Fruit fly (Drosophila melanogaster): ENCODE measurements around the gene CG40298.
"Not testable (repeated sequence)": the region's sequence is repeated elsewhere in the genome, so short reads cannot be mapped to it uniquely, and the experiment has no call there.

Gene CG40298

dm6 chr3L:23726261-23726879 is at the start of gene CG40298:
CG40298 (plus strand) TSS chr3L:23726829.
- TF ChIP-seq dac (GFP tag; optimal IDR thresholded peaks at IDR 0.05) (no peak), net (GFP tag; optimal IDR thresholded peaks at IDR 0.05) (no peak), fkh (GFP tag; optimal IDR thresholded peaks at IDR 0.05) (no peak), CG3032 (tag; optimal IDR thresholded peaks at IDR 0.05) (no peak), CG11294 (GFP tag; IDR thresholded peaks at IDR 0.05) (no peak), CG32006 (GFP tag; optimal IDR thresholded peaks at IDR 0.05) (no peak), Hr39 (GFP tag; optimal IDR thresholded peaks at IDR 0.05) (no peak), CG1621 (tag; optimal IDR thresholded peaks at IDR 0.05) (no peak), topi (GFP tag; optimal IDR thresholded peaks at IDR 0.05) (no peak), CG9139 (GFP tag; optimal IDR thresholded peaks at IDR 0.05) (no peak), esn (GFP tag; optimal IDR thresholded peaks at IDR 0.05) (no peak), vri (GFP tag; optimal IDR thresholded peaks at IDR 0.05) (no peak), salr (GFP tag; optimal IDR thresholded peaks at IDR 0.05) (no peak), Smox (GFP tag; optimal IDR thresholded peaks at IDR 0.05) (no peak), CG4318 (GFP tag; optimal IDR thresholded peaks at IDR 0.05) (no peak), lz (GFP tag; optimal IDR thresholded peaks at IDR 0.05) (no peak), achi (GFP tag; optimal IDR thresholded peaks at IDR 0.05) (no peak), Hr4 (GFP tag; optimal IDR thresholded peaks at IDR 0.05) (no peak), Met (GFP tag; optimal IDR thresholded peaks at IDR 0.05) (no peak), Ets21C (GFP tag; optimal IDR thresholded peaks at IDR 0.05) (no peak)

dm6 chr3L:23686170-23686569 is 40.5 kb upstream of the CG40298 start:
- no peak for TF ChIP-seq Eip93F (GFP tag; optimal IDR thresholded peaks at IDR 0.05)
- TF ChIP-seq CG8632 (GFP tag; optimal IDR thresholded peaks at IDR 0.05), result no peak

- no peak for TF ChIP-seq fkh (GFP tag; optimal IDR thresholded peaks at IDR 0.05)
- TF ChIP-seq svp (GFP tag), result peak; percentile 17
These were observed 36.8 kb upstream of the CG40298 start for dm6 chr3L:23689807-23690206.

- TF ChIP-seq acj6 (GFP tag; optimal IDR thresholded peaks at IDR 0.05) (no peak), Hr39 (GFP tag; optimal IDR thresholded peaks at IDR 0.05) (peak; percentile 19)
These were observed 11.9 kb upstream of the CG40298 start, which contains the start of gene Spf30 for dm6 chr3L:23714772-23715171. Spf30 (plus strand) TSS chr3L:23715023.

- TF ChIP-seq net (GFP tag; optimal IDR thresholded peaks at IDR 0.05); OdsH (GFP tag; optimal IDR thresholded peaks at IDR 0.05); CG11294 (GFP tag; IDR thresholded peaks at IDR 0.05): not testable (repeated sequence)
These were observed 11.0 kb downstream of the CG40298 start, which contains the start of gene CG17698 for dm6 chr3L:23737660-23738059. CG17698 (plus strand) TSS chr3L:23737960.

- TF ChIP-seq lz (GFP tag; optimal IDR thresholded peaks at IDR 0.05) (no peak), CG31627 (GFP tag; optimal IDR thresholded peaks at IDR 0.05) (no peak), CG32006 (GFP tag; optimal IDR thresholded peaks at IDR 0.05) (no peak), vri (GFP tag; optimal IDR thresholded peaks at IDR 0.05) (no peak), CG9139 (GFP tag; optimal IDR thresholded peaks at IDR 0.05) (no peak), CG11902 (GFP tag; optimal IDR thresholded peaks at IDR 0.05) (no peak), Smox (GFP tag; optimal IDR thresholded peaks at IDR 0.05) (no peak), net (GFP tag; optimal IDR thresholded peaks at IDR 0.05) (no peak), dsx (GFP tag; optimal IDR thresholded peaks at IDR 0.05; ENCODE audit: poor library complexity, severe bottlenecking) (no peak), Blimp-1 (GFP tag; optimal IDR thresholded peaks at IDR 0.05) (no peak), Eip93F (GFP tag; optimal IDR thresholded peaks at IDR 0.05) (no peak), CG11762 (GFP tag; optimal IDR thresholded peaks at IDR 0.05; ENCODE audit: insufficient read depth) (no peak), svp (GFP tag) (no peak), achi (GFP tag; optimal IDR thresholded peaks at IDR 0.05) (no peak), acj6 (GFP tag; optimal IDR thresholded peaks at IDR 0.05) (no peak), CG6276 (GFP tag; optimal IDR thresholded peaks at IDR 0.05) (no peak), fkh (GFP tag; optimal IDR thresholded peaks at IDR 0.05) (no peak)
These were observed 11.7 kb downstream of the CG40298 start for dm6 chr3L:23738183-23738831.

Data from whole organism, prepupa.